Fruit fly (Drosophila melanogaster) whole organism, embryonic: ENCODE results near the gene rogdi.

Experiments
- CG10366 ChIP-seq: fragments of 200-800 bp; sonication (Bioruptor generic); IDR thresholded peaks from 2 replicates; pipeline ENCODE4 v1.3.6; 2022; ENCODE audit warnings: missing biosample characterization, missing genetic modification characterization
- CG10431 ChIP-seq: fragments of 200-800 bp; sonication (Bioruptor generic); optimal IDR thresholded peaks from 3 replicates; lab custom pipeline; 2018; ENCODE audit warnings: missing biosample characterization, mild to moderate bottlenecking, missing genetic modification characterization
- CG11085 ChIP-seq: fragments of 200-800 bp; sonication (Bioruptor generic); IDR thresholded peaks from 2 replicates; pipeline ENCODE4 v1.3.6; 2022; ENCODE audit warnings: missing biosample characterization, missing genetic modification characterization
- CG11723 ChIP-seq: fragments of 200-800 bp; sonication (Bioruptor generic); optimal IDR thresholded peaks from 2 replicates; lab custom pipeline; 2017; ENCODE audit warnings: missing biosample characterization, mild to moderate bottlenecking, missing genetic modification characterization
- CG1233 ChIP-seq: fragments of 200-800 bp; sonication (Bioruptor generic); optimal IDR thresholded peaks from 4 replicates; lab custom pipeline; 2018; ENCODE audit warnings: missing biosample characterization, mild to moderate bottlenecking, missing genetic modification characterization
- CG12769 ChIP-seq: fragments of 200-800 bp; sonication (Bioruptor generic); optimal IDR thresholded peaks from 2 replicates; lab custom pipeline; 2019; ENCODE audit warnings: missing biosample characterization, mild to moderate bottlenecking, missing genetic modification characterization, moderate library complexity
- CG14050 ChIP-seq: fragments of 200-800 bp; sonication (Bioruptor generic); IDR thresholded peaks from 3 replicates; pipeline ENCODE4 v1.3.6; 2022; ENCODE audit warnings: missing biosample characterization, missing genetic modification characterization
- CG16779 ChIP-seq: fragments of 200-800 bp; sonication (Bioruptor generic); IDR thresholded peaks from 2 replicates; pipeline ENCODE4 v1.3.6; 2022; ENCODE audit warnings: missing biosample characterization, missing genetic modification characterization
- CG17829 ChIP-seq: fragments of 200-800 bp; optimal IDR thresholded peaks from 2 replicates; lab custom pipeline; 2019; ENCODE audit warnings: missing biosample characterization, mild to moderate bottlenecking, missing genetic modification characterization, moderate library complexity
- CG18011 ChIP-seq: fragments of 200-800 bp; sonication (Bioruptor generic); optimal IDR thresholded peaks from 2 replicates; lab custom pipeline; 2017; ENCODE audit warnings: missing biosample characterization, missing genetic modification characterization, mild to moderate bottlenecking, moderate library complexity, missing genotype
- CG18262 ChIP-seq: fragments of 200-800 bp; optimal IDR thresholded peaks from 3 replicates; lab custom pipeline; 2019; ENCODE audit warnings: missing biosample characterization, mild to moderate bottlenecking, missing genetic modification characterization, moderate library complexity
- CG2116 ChIP-seq: fragments of 200-800 bp; sonication (Bioruptor generic); optimal IDR thresholded peaks from 3 replicates; lab custom pipeline; 2018; ENCODE audit warnings: missing biosample characterization, mild to moderate bottlenecking, missing genetic modification characterization
- CG2129 ChIP-seq: fragments of 200-800 bp; sonication (Bioruptor generic); IDR thresholded peaks from 2 replicates; pipeline ENCODE4 v1.3.6; 2022; ENCODE audit warnings: missing biosample characterization, missing genetic modification characterization; ENCODE audit not compliant: partially characterized antibody
- CG43689 ChIP-seq: fragments of 200-800 bp; sonication (Bioruptor generic); IDR thresholded peaks from 2 replicates; pipeline ENCODE4 v1.3.6; 2022; ENCODE audit warnings: missing biosample characterization, missing genetic modification characterization
- CG4424 ChIP-seq: fragments of 200-800 bp; sonication (Bioruptor generic); optimal IDR thresholded peaks from 3 replicates; lab custom pipeline; 2016; ENCODE audit warnings: missing biosample characterization, missing genetic modification characterization
- CG7372 ChIP-seq: fragments of 200-800 bp; sonication (Bioruptor generic); IDR thresholded peaks from 2 replicates; pipeline ENCODE4 v1.3.6; 2022; ENCODE audit warnings: missing biosample characterization, missing genetic modification characterization
- CG7987 ChIP-seq: fragments of 200-800 bp; sonication (Bioruptor generic); optimal IDR thresholded peaks from 2 replicates; lab custom pipeline; 2018; ENCODE audit warnings: missing biosample characterization, mild to moderate bottlenecking, missing genetic modification characterization, moderate library complexity
- CG8478 ChIP-seq: fragments of >200 bp; optimal IDR thresholded peaks from 2 replicates; lab custom pipeline; 2018
- CG9797 ChIP-seq: fragments of 200-800 bp; sonication (Bioruptor generic); optimal IDR thresholded peaks from 3 replicates; lab custom pipeline; 2018; ENCODE audit warnings: missing biosample characterization, mild to moderate bottlenecking, missing genetic modification characterization
- CG9932 ChIP-seq: fragments of 200-800 bp; sonication (Bioruptor generic); IDR thresholded peaks from 2 replicates; pipeline ENCODE4 v1.3.6; 2022; ENCODE audit warnings: missing biosample characterization, missing genetic modification characterization
- Chrac-16 ChIP-seq: fragments of 200-800 bp; sonication (Bioruptor generic); optimal IDR thresholded peaks from 3 replicates; lab custom pipeline; 2016; ENCODE audit warnings: missing biosample characterization, missing genetic modification characterization
- Dp ChIP-seq: fragments of 200-800 bp; sonication (Bioruptor generic); optimal IDR thresholded peaks from 2 replicates; lab custom pipeline; 2018; ENCODE audit warnings: missing biosample characterization, mild to moderate bottlenecking, missing genetic modification characterization, moderate library complexity
- Dref ChIP-seq: fragments of 200-800 bp; sonication (Bioruptor generic); IDR thresholded peaks from 2 replicates; pipeline ENCODE4 v1.3.6; 2022; ENCODE audit warnings: missing biosample characterization, missing genetic modification characterization
- Hmr ChIP-seq: fragments of 200-800 bp; sonication (Bioruptor generic); optimal IDR thresholded peaks from 3 replicates; lab custom pipeline; 2017; ENCODE audit warnings: mild to moderate bottlenecking, missing biosample characterization, missing genetic modification reagents, missing genetic modification characterization
- Jarid2 ChIP-seq: fragments of 200-800 bp; sonication (Bioruptor generic); optimal IDR thresholded peaks from 3 replicates; lab custom pipeline; 2017; ENCODE audit warnings: mild to moderate bottlenecking, missing biosample characterization, missing genetic modification reagents, missing genetic modification characterization
- Myb ChIP-seq: fragments of 200-800 bp; sonication (Bioruptor generic); optimal IDR thresholded peaks from 2 replicates; lab custom pipeline; 2016; ENCODE audit warnings: missing biosample characterization, missing genetic modification characterization
- Poxn ChIP-seq: fragments of 200-800 bp; sonication (Bioruptor generic); IDR thresholded peaks from 2 replicates; pipeline ENCODE4 v1.3.6; 2022; ENCODE audit warnings: missing biosample characterization, missing genetic modification characterization
- Ptx1 ChIP-seq: fragments of 200-800 bp; sonication (Bioruptor generic); IDR thresholded peaks from 2 replicates; pipeline ENCODE4 v1.3.6; 2022; ENCODE audit warnings: missing biosample characterization, missing genetic modification characterization
- Vsx1 ChIP-seq: fragments of 200-800 bp; sonication (Bioruptor generic); optimal IDR thresholded peaks from 2 replicates; lab custom pipeline; 2017; ENCODE audit warnings: missing biosample characterization, mild to moderate bottlenecking, missing genetic modification characterization, missing genetic modification reagents
- ase ChIP-seq: fragments of 200-800 bp; sonication (Bioruptor generic); IDR thresholded peaks from 3 replicates; pipeline ENCODE4 v1.3.6; 2022; ENCODE audit warnings: missing biosample characterization, missing genetic modification characterization
- bbx ChIP-seq: fragments of 200-800 bp; sonication (Bioruptor generic); IDR thresholded peaks from 2 replicates; pipeline ENCODE4 v1.3.6; 2022; ENCODE audit warnings: missing biosample characterization, missing genetic modification characterization; ENCODE audit not compliant: partially characterized antibody
- bsh ChIP-seq, 2 experiments: fragments of 200-800 bp; sonication (Bioruptor generic); optimal IDR thresholded peaks; 2 replicates each; lab custom pipeline; 2017 to 2018; ENCODE audit warnings: mild to moderate bottlenecking in 2 of 2, missing biosample characterization in 2 of 2, missing genetic modification characterization in 2 of 2, moderate library complexity in 1 of 2
- cas ChIP-seq: fragments of 200-800 bp; sonication (Bioruptor generic); IDR thresholded peaks from 2 replicates; pipeline ENCODE4 v1.3.6; 2022; ENCODE audit warnings: missing biosample characterization, missing genetic modification characterization
- cwo ChIP-seq: fragments of 200-800 bp; sonication (Bioruptor generic); optimal IDR thresholded peaks from 3 replicates; lab custom pipeline; 2017; ENCODE audit warnings: missing biosample characterization, missing genetic modification characterization, mild to moderate bottlenecking, moderate library complexity, missing genetic modification reagents
- dm ChIP-seq: fragments of 200-800 bp; sonication (Bioruptor generic); optimal IDR thresholded peaks from 3 replicates; lab custom pipeline; 2016; ENCODE audit warnings: missing biosample characterization, missing genetic modification characterization
- esg ChIP-seq: fragments of 200-800 bp; sonication (Bioruptor generic); conservative IDR thresholded peaks from 2 replicates; pipeline ENCODE4 v1.3.6; 2022; ENCODE audit warnings: missing biosample characterization, missing genetic modification characterization
- fu2 ChIP-seq: fragments of 200-800 bp; sonication (Bioruptor generic); optimal IDR thresholded peaks from 2 replicates; lab custom pipeline; 2016; ENCODE audit warnings: missing biosample characterization, missing genetic modification characterization
- hb ChIP-seq: fragments of 200-800 bp; sonication (Bioruptor generic); IDR thresholded peaks from 3 replicates; pipeline ENCODE4 v1.3.6; 2022; ENCODE audit warnings: missing biosample characterization, missing genetic modification characterization; ENCODE audit not compliant: partially characterized antibody
- her ChIP-seq: fragments of 200-800 bp; sonication (Bioruptor generic); optimal IDR thresholded peaks from 2 replicates; lab custom pipeline; 2016; ENCODE audit warnings: missing biosample characterization, missing genetic modification characterization
- kni ChIP-seq: fragments of 200-800 bp; sonication (Bioruptor generic); optimal IDR thresholded peaks from 3 replicates; lab custom pipeline; 2017; ENCODE audit warnings: mild to moderate bottlenecking, missing biosample characterization, missing genetic modification reagents, missing genetic modification characterization
- knrl ChIP-seq: fragments of 200-800 bp; sonication (Bioruptor generic); IDR thresholded peaks from 3 replicates; pipeline ENCODE4 v1.3.6; 2022; ENCODE audit warnings: missing biosample characterization, missing genetic modification characterization; ENCODE audit not compliant: partially characterized antibody
- lola ChIP-seq, 3 experiments: fragments of >200 bp in 2 of 3; fragments of 200-800 bp in 1 of 3; sonication (Bioruptor generic) in 1 of 3; optimal IDR thresholded peaks; 2 replicates each; lab custom pipeline; 2017 to 2019; ENCODE audit warnings: missing biosample characterization in 3 of 3, missing genetic modification characterization in 3 of 3, mild to moderate bottlenecking in 1 of 3, moderate library complexity in 1 of 3
- nerfin-2 ChIP-seq: fragments of 200-800 bp; sonication (Bioruptor generic); IDR thresholded peaks from 2 replicates; pipeline ENCODE4 v1.3.6; 2022; ENCODE audit warnings: missing biosample characterization, missing genetic modification characterization; ENCODE audit not compliant: partially characterized antibody
- phol ChIP-seq: fragments of 200-800 bp; sonication (Bioruptor generic); optimal IDR thresholded peaks from 3 replicates; lab custom pipeline; 2018; ENCODE audit warnings: missing biosample characterization, mild to moderate bottlenecking, missing genetic modification characterization, moderate library complexity
- pnt ChIP-seq: fragments of 200-800 bp; sonication (Bioruptor generic); optimal IDR thresholded peaks from 3 replicates; lab custom pipeline; 2016; ENCODE audit warnings: missing biosample characterization, missing genetic modification characterization
- pum ChIP-seq: fragments of 200-800 bp; sonication (Bioruptor generic); optimal IDR thresholded peaks from 2 replicates; lab custom pipeline; 2016; ENCODE audit warnings: missing biosample characterization, missing genetic modification characterization
- repo ChIP-seq: fragments of 200-800 bp; sonication (Bioruptor generic); optimal IDR thresholded peaks from 2 replicates; lab custom pipeline; 2016; ENCODE audit warnings: missing biosample characterization, missing genetic modification characterization
- row ChIP-seq: fragments of 200-800 bp; sonication (Bioruptor generic); IDR thresholded peaks from 3 replicates; pipeline ENCODE4 v1.3.6; 2022; ENCODE audit warnings: missing biosample characterization, missing genetic modification characterization
- sens ChIP-seq: fragments of 200-800 bp; sonication (Bioruptor generic); peaks from one replicate; lab custom pipeline; 2016; ENCODE audit warnings: missing biosample characterization, missing genetic modification characterization
- so ChIP-seq: fragments of 200-800 bp; sonication (Bioruptor generic); IDR thresholded peaks from 3 replicates; pipeline ENCODE4 v1.3.6; 2022; ENCODE audit warnings: missing biosample characterization, missing genetic modification characterization
- stc ChIP-seq: fragments of 200-800 bp; sonication (Bioruptor generic); IDR thresholded peaks from 2 replicates; pipeline ENCODE4 v1.3.6; 2022; ENCODE audit warnings: missing biosample characterization, missing genetic modification characterization

rogdi gene

DNA sequence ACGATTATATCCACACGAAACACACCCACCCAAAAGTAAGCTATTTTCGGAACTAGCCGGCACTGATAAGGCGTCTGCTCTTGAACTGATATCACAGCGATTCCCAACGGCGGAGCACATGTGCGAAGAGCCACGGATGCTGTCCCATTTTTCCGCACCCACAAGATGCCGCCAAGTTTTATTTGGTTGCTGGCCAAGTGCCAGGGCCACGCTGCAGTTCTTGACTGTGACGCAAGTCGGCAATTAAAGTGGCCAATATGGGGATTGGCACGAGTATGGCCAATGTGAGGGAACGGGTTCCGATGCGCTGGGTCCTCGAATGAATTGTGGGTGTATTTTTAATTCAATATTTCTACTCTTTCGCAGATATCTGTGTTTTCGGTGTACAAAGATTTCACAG, 4.6 kb downstream of the rogdi start (continued):
- no peak for TF ChIP-seq CG2116 (GFP tag; lab: Kevin White, UChicago)
- TF ChIP-seq CG10366: no peak
- TF ChIP-seq Hmr (GFP tag; lab: Kevin White, UChicago): no peak
- 0 out of 2 replicates have a peak, but pooled peaks have one; percentile 24 for TF ChIP-seq Dref (GFP tag; lab: Robert Waterston, UW)
- no peak for TF ChIP-seq fu2 (GFP tag; lab: Kevin White, UChicago)
- TF ChIP-seq CG10431 (GFP tag; lab: Kevin White, UChicago): no peak
- TF ChIP-seq pnt: no peak
- TF ChIP-seq CG4424 (GFP tag; lab: Kevin White, UChicago): no peak
- TF ChIP-seq lola (GFP tag; optimal IDR thresholded peaks at IDR 0.05; lab: Kevin White, UChicago): no peak
- no peak for TF ChIP-seq kni (GFP tag; lab: Kevin White, UChicago)
- TF ChIP-seq sens (GFP tag; lab: Kevin White, UChicago): peak; percentile 12
- TF ChIP-seq Poxn: no peak
- no peak for TF ChIP-seq CG7987 (GFP tag; lab: Kevin White, UChicago)
- TF ChIP-seq stc: no peak
- TF ChIP-seq CG43689: no peak

dm6 chr3L:17055467-17055877, 6.2 kb downstream of the rogdi start, which contains the start of gene CG7724:
TSS of gene CG7724 (plus strand) at chr3L:17055613.
- TF ChIP-seq dm (GFP tag; lab: Kevin White, UChicago): no peak
- no peak for TF ChIP-seq CG16779 (GFP tag; lab: Robert Waterston, UW)
- TF ChIP-seq ase (GFP tag; lab: Robert Waterston, UW): peak; percentile 16; the same call in 1 of the 3 replicates
- no peak for TF ChIP-seq bsh (GFP tag; optimal IDR thresholded peaks at IDR 0.05; lab: Kevin White, UChicago)
- peak; percentile 88 for TF ChIP-seq bbx (GFP tag; lab: Robert Waterston, UW)
- no peak for TF ChIP-seq cas (GFP tag; lab: Robert Waterston, UW)
- TF ChIP-seq phol: no peak
- TF ChIP-seq CG18011: peak; percentile 5
- TF ChIP-seq hb: peak; percentile 81
- no peak for TF ChIP-seq Vsx1
- TF ChIP-seq so (GFP tag; lab: Robert Waterston, UW): no peak
- TF ChIP-seq CG10431 (GFP tag; lab: Kevin White, UChicago): no peak
- no peak for TF ChIP-seq CG18262
- TF ChIP-seq her (GFP tag; lab: Kevin White, UChicago): peak; percentile 26
- peak; percentile 31 for TF ChIP-seq Jarid2
- no peak for TF ChIP-seq pum (GFP tag; lab: Kevin White, UChicago)
- TF ChIP-seq Dp: peak; percentile 87
- TF ChIP-seq CG11723 (GFP tag; lab: Kevin White, UChicago): no peak
- no peak for TF ChIP-seq CG11085 (GFP tag; lab: Robert Waterston, UW)
- TF ChIP-seq CG14050: no peak
- no peak for TF ChIP-seq CG9932 (GFP tag; lab: Robert Waterston, UW)
- TF ChIP-seq CG17829: no peak
- TF ChIP-seq repo: peak; percentile 10
- TF ChIP-seq knrl (GFP tag; lab: Robert Waterston, UW): peak; percentile 45; the same call in 2 of the 3 replicates
- TF ChIP-seq Chrac-16 (GFP tag; lab: Kevin White, UChicago): no peak
- no peak for TF ChIP-seq CG9797 (GFP tag; lab: Kevin White, UChicago)
- no peak for TF ChIP-seq CG1233
- TF ChIP-seq esg (GFP tag; lab: Robert Waterston, UW): no peak
- 0 out of 2 replicates have a peak, but pooled peaks have one; percentile 31 for TF ChIP-seq CG2129 (GFP tag; lab: Robert Waterston, UW)
- TF ChIP-seq row: no peak
- no peak for TF ChIP-seq CG7372 (GFP tag; lab: Robert Waterston, UW)
- TF ChIP-seq Myb (GFP tag; lab: Kevin White, UChicago): no peak
- no peak for TF ChIP-seq CG8478
- TF ChIP-seq cwo (GFP tag; lab: Kevin White, UChicago): no peak
- peak; percentile 92 for TF ChIP-seq nerfin-2 (GFP tag; lab: Robert Waterston, UW)
- no peak for TF ChIP-seq Ptx1
- peak; percentile 33 for TF ChIP-seq CG12769 (tag; lab: Kevin White, UChicago)
